Worm (Caenorhabditis elegans) whole organism, L2 larva: Measurements from ENCODE around the gene B0281.6.

Source experiments
- alr-1 ChIP-seq: fragments of 150-350 bp; optimal IDR thresholded peaks from 2 replicates; lab custom pipeline; 2014; ENCODE audit warnings: missing biosample characterization, missing genetic modification characterization
- blmp-1 ChIP-seq: sonication (generic microtip); optimal IDR thresholded peaks from 2 replicates; lab custom pipeline; 2017; ENCODE audit warnings: missing genetic modification characterization, mild to moderate bottlenecking, missing compliant biosample characterization, antibody characterized with exemption, moderate library complexity; ENCODE audit not compliant: insufficient read depth
- ceh-16 ChIP-seq: fragments of 150-350 bp; optimal IDR thresholded peaks from 2 replicates; lab custom pipeline; 2014; ENCODE audit warnings: missing biosample characterization, missing genetic modification characterization
- elt-3 ChIP-seq: sonication (generic microtip); optimal IDR thresholded peaks from 2 replicates; lab custom pipeline; 2017; ENCODE audit warnings: missing biosample characterization, missing genetic modification characterization
- lin-13 ChIP-seq: fragments of 150-350 bp; optimal IDR thresholded peaks from 2 replicates; lab custom pipeline; 2014; ENCODE audit warnings: missing biosample characterization, missing genetic modification reagents, missing genetic modification characterization
- mab-5 ChIP-seq: fragments of 150-350 bp; optimal IDR thresholded peaks from 2 replicates; lab custom pipeline; 2014; ENCODE audit warnings: missing biosample characterization, missing genetic modification characterization
- mdl-1 ChIP-seq, 2 experiments: fragments of 150-350 bp in 1 of 2; sonication (generic microtip) in 1 of 2; optimal IDR thresholded peaks; 2 replicates each; lab custom pipeline; 2017; ENCODE audit warnings: missing biosample characterization in 2 of 2, missing genetic modification characterization in 2 of 2
- nhr-12 ChIP-seq: fragments of 150-350 bp; optimal IDR thresholded peaks from 2 replicates; lab custom pipeline; 2014; ENCODE audit warnings: missing biosample characterization, missing genetic modification characterization
- nhr-21 ChIP-seq: fragments of 150-350 bp; optimal IDR thresholded peaks from 2 replicates; lab custom pipeline; 2014; ENCODE audit warnings: missing biosample characterization, missing genetic modification characterization
- nhr-237 ChIP-seq: fragments of 150-350 bp; optimal IDR thresholded peaks from 2 replicates; lab custom pipeline; 2014; ENCODE audit warnings: missing biosample characterization, missing genetic modification characterization
- snpc-4 ChIP-seq: fragments of 150-350 bp; optimal IDR thresholded peaks from 2 replicates; lab custom pipeline; 2014; ENCODE audit warnings: missing biosample characterization, missing genetic modification characterization
- unc-62 ChIP-seq: fragments of 150-350 bp; optimal IDR thresholded peaks from 2 replicates; lab custom pipeline; 2014; ENCODE audit warnings: missing biosample characterization, missing genetic modification reagents, missing genetic modification characterization
- ztf-11 ChIP-seq: sonication (generic microtip); optimal IDR thresholded peaks from 2 replicates; lab custom pipeline; 2017; ENCODE audit warnings: missing biosample characterization, missing genetic modification characterization
- ztf-4 ChIP-seq: fragments of 150-350 bp; optimal IDR thresholded peaks from 2 replicates; lab custom pipeline; 2014; ENCODE audit warnings: missing biosample characterization, missing genetic modification characterization

ce11 chrII:2341515-2341914 lies 39.3 kb upstream of the B0281.6 start, which contains the start of gene enri-1:
- TF ChIP-seq unc-62 (GFP tag; lab: Kevin White, UChicago) (no peak), ceh-16 (tag; lab: Kevin White, UChicago) (no peak), nhr-21 (tag; lab: Kevin White, UChicago) (no peak), nhr-12 (tag; lab: Kevin White, UChicago) (no peak), blmp-1 (no peak), snpc-4 (tag; lab: Kevin White, UChicago) (no peak), ztf-4 (tag; lab: Kevin White, UChicago) (no peak), mab-5 (no peak), mdl-1 (tag; optimal IDR thresholded peaks at IDR 0.05; lab: Kevin White, UChicago) (no peak), ztf-11 (no peak), alr-1 (tag; lab: Kevin White, UChicago) (no peak), elt-3 (tag; lab: Kevin White, UChicago) (no peak), nhr-237 (tag; lab: Kevin White, UChicago) (no peak), lin-13 (GFP tag; lab: Kevin White, UChicago) (no peak)
